Worm (Caenorhabditis elegans) whole organism, L4/young adult: ENCODE measurements around the gene F55C10.5.

Experiments used
- W03F9.2 ChIP-seq: fragments of 150-350 bp; optimal IDR thresholded peaks from 2 replicates; lab custom pipeline; 2014; ENCODE audit warnings: missing biosample characterization, missing genetic modification characterization
- dao-5 ChIP-seq: sonication (generic microtip); optimal IDR thresholded peaks from 2 replicates; lab custom pipeline; 2016; ENCODE audit warnings: missing genotype, missing genetic modification characterization, moderate library complexity, missing compliant biosample characterization
- him-1 ChIP-seq: sonication (generic microtip); optimal IDR thresholded peaks from 2 replicates; lab custom pipeline; 2016; ENCODE audit warnings: missing genotype, missing genetic modification reagents, missing genetic modification characterization, missing compliant biosample characterization

DNA sequence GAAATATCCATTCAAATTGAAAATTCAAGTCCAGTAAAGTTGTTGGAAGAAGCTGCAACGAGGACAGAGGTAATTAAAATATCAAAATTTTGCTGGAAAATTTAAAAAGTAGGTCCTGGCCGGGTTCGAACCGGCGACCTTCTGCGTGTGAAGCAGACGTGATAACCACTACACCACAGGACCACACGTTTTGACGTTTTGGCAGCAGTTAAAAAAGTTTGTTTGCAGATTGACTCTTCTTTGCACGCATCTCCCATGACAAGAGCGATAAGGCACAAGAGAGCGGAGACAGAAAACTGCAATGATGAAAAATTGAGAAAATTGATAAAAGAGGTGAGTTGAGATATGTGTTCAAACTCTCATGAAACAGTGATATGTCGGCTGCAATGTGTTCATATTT, 29.2 kb downstream of the F55C10.5 start:
- TF ChIP-seq W03F9.2 (tag; lab: Kevin White, UChicago) (no peak), him-1 (tag; lab: Kevin White, UChicago) (no peak), dao-5 (tag; lab: Kevin White, UChicago) (no peak)
